Fruit fly (Drosophila melanogaster): ENCODE measurements around the gene Rb97D.

The Rb97D gene

dm6 chr3R:26897302-26897701 is 21.8 kb upstream of the Rb97D start (continued):
- TF ChIP-seq abd-A (tag; optimal IDR thresholded peaks at IDR 0.05) (peak; percentile 16), CG11398 (GFP tag; optimal IDR thresholded peaks at IDR 0.05) (no peak), Awh (GFP tag; IDR thresholded peaks at IDR 0.05) (0 out of 2 replicates have a peak, but pooled peaks have one; percentile 11), CG6683 (GFP tag; optimal IDR thresholded peaks at IDR 0.05) (no peak), bigmax (GFP tag; optimal IDR thresholded peaks at IDR 0.05) (no peak)

dm6 chr3R:26896260-26896659 is 20.7 kb upstream of the Rb97D start:
- TF ChIP-seq Pdp1 (GFP tag; optimal IDR thresholded peaks at IDR 0.05) (peak in 1 of 2 experiments; percentile 61), CG5245 (GFP tag; optimal IDR thresholded peaks at IDR 0.05) (no peak), toy (GFP tag; IDR thresholded peaks at IDR 0.05) (0 out of 2 replicates have a peak, but pooled peaks have one; percentile 13), CG18764 (GFP tag; optimal IDR thresholded peaks at IDR 0.05) (no peak)

DNA sequence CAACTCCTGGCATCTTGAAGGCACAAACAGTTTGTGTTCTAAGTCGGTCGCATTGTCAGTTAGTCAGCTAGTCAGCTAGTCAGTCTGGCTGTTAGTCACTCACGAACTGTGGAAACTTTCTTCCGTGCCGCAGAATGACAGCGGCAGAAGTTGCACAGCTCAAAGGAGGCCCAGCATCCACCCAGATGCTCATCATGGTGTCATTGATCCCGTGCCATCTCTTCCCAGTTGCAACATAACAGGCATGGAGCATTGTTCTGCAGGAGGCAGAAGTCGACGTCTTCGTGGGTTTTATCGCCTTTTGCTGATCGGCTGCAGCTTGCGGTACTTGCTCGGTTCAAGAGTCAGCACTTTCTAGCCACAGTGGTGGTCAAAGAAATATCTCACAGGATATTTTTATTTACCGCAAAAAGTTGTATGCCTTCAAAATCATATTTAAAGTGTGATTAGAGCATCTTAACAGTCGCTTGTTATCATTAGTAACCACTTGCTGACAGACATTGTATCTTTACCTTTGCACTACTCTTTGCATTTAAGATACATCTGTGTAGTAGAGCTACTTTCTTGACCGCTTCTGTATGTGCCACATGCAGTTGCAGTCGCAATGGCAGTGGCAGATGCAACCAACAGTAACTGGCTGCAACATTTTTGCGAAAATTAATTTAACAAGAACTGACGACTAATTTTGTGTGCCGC is 18.2 kb upstream of the Rb97D start:
- TF ChIP-seq nau (GFP tag; optimal IDR thresholded peaks at IDR 0.05) (no peak), CG4617 (GFP tag; optimal IDR thresholded peaks at IDR 0.05; ENCODE audit: borderline replicate concordance) (no peak), CG12391 (tag; optimal IDR thresholded peaks at IDR 0.05) (no peak), CG11093 (GFP tag; IDR thresholded peaks at IDR 0.05) (no peak), Pdp1 (GFP tag; optimal IDR thresholded peaks at IDR 0.05) (no peak), BEAF-32 (GFP tag; optimal IDR thresholded peaks at IDR 0.05) (no peak), cwo (GFP tag; optimal IDR thresholded peaks at IDR 0.05) (no peak), croc (GFP tag; conservative IDR thresholded peaks at IDR 0.05) (no peak), Lpt (GFP tag; optimal IDR thresholded peaks at IDR 0.05) (no peak), tin (GFP tag; optimal IDR thresholded peaks at IDR 0.05) (no peak), sens (GFP tag) (no peak), crp (GFP tag; optimal IDR thresholded peaks at IDR 0.05) (no peak), Atf6 (GFP tag; IDR thresholded peaks at IDR 0.05) (no peak), schlank (tag; optimal IDR thresholded peaks at IDR 0.05) (no peak)

DNA sequence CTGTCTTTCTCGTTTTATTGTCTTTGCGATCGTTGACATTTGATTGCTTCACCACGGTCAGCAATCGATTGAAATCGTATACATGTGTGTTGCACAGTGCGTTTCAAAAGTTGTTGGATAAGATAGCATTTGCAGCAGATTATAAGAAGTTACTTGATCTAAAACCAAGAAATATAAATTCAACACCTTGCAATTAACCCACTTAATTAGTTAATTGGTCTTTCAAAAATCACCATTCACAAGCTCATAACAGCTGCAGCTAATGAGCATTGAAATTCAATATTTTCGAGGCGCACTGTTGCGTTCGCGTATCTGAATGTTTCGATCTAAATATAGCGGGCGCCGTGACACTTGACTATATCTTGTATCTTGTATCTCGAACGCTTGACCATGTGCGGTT is 17.2 kb upstream of the Rb97D start:
- TF ChIP-seq nmo (GFP tag; optimal IDR thresholded peaks at IDR 0.05) (peak; percentile 48), eve (GFP tag; optimal IDR thresholded peaks at IDR 0.05) (peak in 1 of 2 experiments; percentile 84), CG32532 (GFP tag; IDR thresholded peaks at IDR 0.05) (peak; percentile 26; the same call in 1 of the 2 replicates), Ssrp (tag; optimal IDR thresholded peaks at IDR 0.05) (peak; percentile 15), Myb (GFP tag; optimal IDR thresholded peaks at IDR 0.05) (no peak), CG14667 (GFP tag; IDR thresholded peaks at IDR 0.05) (0 out of 2 replicates have a peak, but pooled peaks have one; percentile 17), CG31224 (GFP tag; IDR thresholded peaks at IDR 0.05) (no peak), wdn (GFP tag; IDR thresholded peaks at IDR 0.05) (no peak), CG30431 (GFP tag; optimal IDR thresholded peaks at IDR 0.05) (no peak), CG10462 (GFP tag; optimal IDR thresholded peaks at IDR 0.05) (no peak), wek (GFP tag; optimal IDR thresholded peaks at IDR 0.05) (no peak), CG4360 (GFP tag; IDR thresholded peaks at IDR 0.05) (no peak), Ptx1 (GFP tag; IDR thresholded peaks at IDR 0.05) (peak; percentile 45), grn (GFP tag; optimal IDR thresholded peaks at IDR 0.05) (peak; percentile 93), eyg (GFP tag; optimal IDR thresholded peaks at IDR 0.05) (no peak), Rfx (GFP tag; IDR thresholded peaks at IDR 0.05) (0 out of 2 replicates have a peak, but pooled peaks have one; percentile 35), CG4424 (GFP tag; optimal IDR thresholded peaks at IDR 0.05) (peak; percentile 25), scrt (GFP tag; optimal IDR thresholded peaks at IDR 0.05) (no peak), CG13287 (GFP tag; IDR thresholded peaks at IDR 0.05; ENCODE audit: partially characterized antibody) (no peak), CG8281 (tag; optimal IDR thresholded peaks at IDR 0.05) (no peak), Ada2b (GFP tag; IDR thresholded peaks at IDR 0.05) (no peak), CG11695 (GFP tag; IDR thresholded peaks at IDR 0.05) (0 out of 3 replicates have a peak, but pooled peaks have one; percentile 37), CG12391 (tag; optimal IDR thresholded peaks at IDR 0.05) (peak; percentile 41), CHES-1-like (GFP tag; optimal IDR thresholded peaks at IDR 0.05) (no peak), CG30020 (tag; optimal IDR thresholded peaks at IDR 0.05) (no peak)
